Fruit fly (Drosophila melanogaster): ENCODE measurements around the gene Ssb-c31a.

DNA sequence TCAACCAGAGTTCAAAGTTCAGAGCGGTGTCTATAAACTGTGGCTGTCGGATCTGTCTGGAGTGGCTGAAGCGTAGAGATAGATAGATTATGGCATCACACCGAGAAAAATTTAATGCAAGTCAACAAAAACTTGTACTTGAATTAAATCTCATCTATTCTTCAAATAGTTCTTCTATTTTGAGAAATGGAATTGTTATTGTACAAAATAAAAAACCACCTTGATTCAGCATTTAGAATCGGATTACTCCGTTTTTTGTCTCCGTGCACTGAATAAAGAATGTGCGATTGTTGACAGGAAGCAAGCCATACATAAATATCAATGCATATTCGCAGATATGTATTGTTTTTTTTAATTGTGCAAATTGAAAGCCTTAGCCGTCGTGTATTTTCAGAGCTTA is 18.5 kb downstream of the Ssb-c31a start:
- no peak for TF ChIP-seq CG8478 (optimal IDR thresholded peaks at IDR 0.05)
- no peak for TF ChIP-seq CTCF (optimal IDR thresholded peaks at IDR 0.05)

Measured in S2 (cell line).